Fruit fly (Drosophila melanogaster) S2 (cell line): Measurements from ENCODE around the gene Wee1.

Source experiments
- CG8478 ChIP-seq: fragments of >200 bp; optimal IDR thresholded peaks from 2 replicates; lab custom pipeline; 2018
- CTCF ChIP-seq, 2 experiments: fragments of >200 bp; optimal IDR thresholded peaks; 2 replicates each; lab custom pipeline; 2018

DNA sequence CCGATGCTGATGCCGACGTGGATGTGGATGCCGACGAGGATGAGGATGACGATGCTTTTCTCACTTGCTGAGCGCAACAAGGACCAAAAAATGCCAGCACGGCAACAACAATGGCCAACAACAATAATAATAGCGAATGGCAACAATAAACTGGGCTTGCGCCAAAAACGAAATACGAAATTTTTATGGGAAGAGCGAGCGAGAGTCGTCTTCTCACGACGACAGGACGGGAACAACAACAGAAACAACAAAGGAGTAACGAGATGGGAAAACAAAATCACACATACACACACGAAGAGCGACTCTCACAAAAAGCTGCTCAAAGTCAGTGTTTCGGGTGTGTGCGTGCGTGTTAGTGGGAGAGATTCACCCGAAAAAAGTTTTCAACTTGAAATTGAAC lies 39.9 kb downstream of the Wee1 start:
- TF ChIP-seq CG8478 (lab: Kevin White, UChicago) (no peak), CTCF (optimal IDR thresholded peaks at IDR 0.05; lab: Kevin White, UChicago) (no peak)
